Worm (Caenorhabditis elegans) whole organism, young adult: ENCODE measurements around the gene C28D4.18.

ENCODE experiments used
- B0261.1 ChIP-seq: sonication (generic microtip); optimal IDR thresholded peaks from 2 replicates; lab custom pipeline; 2016; ENCODE audit warnings: mild to moderate bottlenecking, missing genetic modification characterization, moderate library complexity, missing compliant biosample characterization
- B0336.3 ChIP-seq: fragments of 200-800 bp; sonication (Bioruptor generic); IDR thresholded peaks from 2 replicates; pipeline ENCODE4 v1.3.6; 2022; ENCODE audit warnings: missing genetic modification characterization, missing compliant biosample characterization
- C06A6.2 ChIP-seq: fragments of 200-800 bp; sonication (Bioruptor generic); conservative IDR thresholded peaks from 2 replicates; pipeline ENCODE4 v1.3.6; 2022; ENCODE audit warnings: missing genetic modification characterization, missing compliant biosample characterization
- F33H1.4 ChIP-seq: fragments of 200-800 bp; sonication (Bioruptor generic); IDR thresholded peaks from 2 replicates; pipeline ENCODE4 v1.3.6; 2022; ENCODE audit warnings: missing genetic modification reagents, missing genetic modification characterization, missing compliant biosample characterization
- F52B5.7 ChIP-seq: sonication (generic microtip); optimal IDR thresholded peaks from 2 replicates; lab custom pipeline; 2016; ENCODE audit warnings: mild to moderate bottlenecking, missing genetic modification characterization, missing compliant biosample characterization
- K12H6.12 ChIP-seq: fragments of 200-800 bp; sonication (Bioruptor generic); optimal IDR thresholded peaks from 2 replicates; lab custom pipeline; 2018; ENCODE audit warnings: mild to moderate bottlenecking, missing genetic modification characterization, missing compliant biosample characterization
- Y67H2A.10 ChIP-seq: fragments of 200-800 bp; sonication (Bioruptor generic); conservative IDR thresholded peaks from 2 replicates; pipeline ENCODE4 v1.3.6; 2022; ENCODE audit warnings: missing genetic modification reagents, missing genetic modification characterization, missing compliant biosample characterization
- Y95B8A.8 ChIP-seq: fragments of 200-800 bp; sonication (Bioruptor generic); IDR thresholded peaks from 2 replicates; pipeline ENCODE4 v1.3.6; 2022; ENCODE audit warnings: missing genetic modification reagents, missing genetic modification characterization, missing compliant biosample characterization
- ZK185.1 ChIP-seq: sonication (generic microtip); optimal IDR thresholded peaks from 2 replicates; lab custom pipeline; 2016; ENCODE audit warnings: mild to moderate bottlenecking, missing genetic modification characterization, missing compliant biosample characterization; ENCODE audit not compliant: poor library complexity, severe bottlenecking
- ama-1 ChIP-seq, 3 experiments: fragments of 150-350 bp in 1 of 3; sonication (generic microtip) in 2 of 3; optimal IDR thresholded peaks; 2 replicates each; lab custom pipeline; 2014 to 2018; ENCODE audit warnings: missing biosample characterization in 2 of 3, missing genetic modification characterization in 2 of 3, missing genetic modification reagents in 2 of 3
- aptf-3 ChIP-seq: fragments of 200-800 bp; sonication (Bioruptor generic); IDR thresholded peaks from 2 replicates; pipeline ENCODE4 v1.3.6; 2022; ENCODE audit warnings: missing genetic modification characterization, missing compliant biosample characterization
- atf-7 ChIP-seq: sonication (generic microtip); optimal IDR thresholded peaks from 2 replicates; lab custom pipeline; 2017; ENCODE audit warnings: mild to moderate bottlenecking, missing genetic modification characterization, missing compliant biosample characterization
- attf-5 ChIP-seq: fragments of 200-800 bp; sonication (Bioruptor generic); optimal IDR thresholded peaks from 2 replicates; lab custom pipeline; 2018; ENCODE audit warnings: mild to moderate bottlenecking, missing genetic modification characterization, missing compliant biosample characterization
- attf-6 ChIP-seq: fragments of 200-800 bp; sonication (Bioruptor generic); IDR thresholded peaks from 2 replicates; pipeline ENCODE4 v1.3.6; 2022; ENCODE audit warnings: missing genetic modification reagents, missing genetic modification characterization, missing compliant biosample characterization
- bed-1 ChIP-seq: fragments of 200-800 bp; sonication (Bioruptor generic); IDR thresholded peaks from 2 replicates; pipeline ENCODE4 v1.3.6; 2022; ENCODE audit warnings: missing genetic modification reagents, missing genetic modification characterization, missing compliant biosample characterization
- bed-2 ChIP-seq: fragments of 200-800 bp; sonication (Bioruptor generic); IDR thresholded peaks from 2 replicates; pipeline ENCODE4 v1.3.6; 2022; ENCODE audit warnings: missing genetic modification reagents, missing genetic modification characterization, missing compliant biosample characterization
- cebp-1 ChIP-seq, 2 experiments: fragments of 200-800 bp in 1 of 2; sonication (Bioruptor generic) in 1 of 2; sonication (generic microtip) in 1 of 2; IDR thresholded peaks in 1 of 2; optimal IDR thresholded peaks in 1 of 2; 2 replicates each; pipeline versions ENCODE4 v1.3.6 to Lab custom; 2017 to 2022; ENCODE audit warnings: missing compliant biosample characterization in 2 of 2, missing genetic modification characterization in 2 of 2, mild to moderate bottlenecking in 1 of 2, missing genetic modification reagents in 1 of 2, moderate library complexity in 1 of 2
- cebp-2 ChIP-seq: fragments of 200-800 bp; sonication (Bioruptor generic); IDR thresholded peaks from 2 replicates; pipeline ENCODE4 v1.3.6; 2022; ENCODE audit warnings: missing genetic modification characterization, missing compliant biosample characterization
- dpff-1 ChIP-seq: sonication (generic microtip); optimal IDR thresholded peaks from 2 replicates; lab custom pipeline; 2017; ENCODE audit warnings: mild to moderate bottlenecking, missing genetic modification characterization, missing compliant biosample characterization
- egrh-3 ChIP-seq: fragments of 200-800 bp; sonication (Bioruptor generic); IDR thresholded peaks from 2 replicates; pipeline ENCODE4 v1.3.6; 2022; ENCODE audit warnings: missing genetic modification reagents, missing genetic modification characterization, missing compliant biosample characterization
- fkh-3 ChIP-seq: sonication (generic microtip); optimal IDR thresholded peaks from 2 replicates; lab custom pipeline; 2016; ENCODE audit warnings: mild to moderate bottlenecking, missing genetic modification characterization, missing compliant biosample characterization
- gei-17 ChIP-seq: fragments of 200-800 bp; sonication (Bioruptor generic); optimal IDR thresholded peaks from 2 replicates; lab custom pipeline; 2018; ENCODE audit warnings: mild to moderate bottlenecking, missing genetic modification characterization, missing compliant biosample characterization
- him-1 ChIP-seq: sonication (generic microtip); optimal IDR thresholded peaks from 2 replicates; lab custom pipeline; 2016; ENCODE audit warnings: missing genotype, missing genetic modification reagents, missing genetic modification characterization, missing compliant biosample characterization
- hmg-1.2 ChIP-seq: fragments of 200-800 bp; sonication (Bioruptor generic); IDR thresholded peaks from 2 replicates; pipeline ENCODE4 v1.3.6; 2022; ENCODE audit warnings: missing genetic modification reagents, missing genetic modification characterization, missing compliant biosample characterization
- let-526 ChIP-seq: fragments of 200-800 bp; sonication (Bioruptor generic); IDR thresholded peaks from 2 replicates; pipeline ENCODE4 v1.3.6; 2022; ENCODE audit warnings: missing genetic modification reagents, missing genetic modification characterization, missing compliant biosample characterization
- lin-40 ChIP-seq: sonication (generic microtip); optimal IDR thresholded peaks from 2 replicates; lab custom pipeline; 2016; ENCODE audit warnings: missing genetic modification characterization, mild to moderate bottlenecking, missing compliant biosample characterization, missing genotype, missing genetic modification reagents
- lsy-27 ChIP-seq: sonication (generic microtip); optimal IDR thresholded peaks from 2 replicates; lab custom pipeline; 2017; ENCODE audit warnings: missing genetic modification characterization, mild to moderate bottlenecking, missing compliant biosample characterization, antibody characterized with exemption, missing genotype, borderline replicate concordance; ENCODE audit not compliant: insufficient read depth
- madf-10 ChIP-seq: sonication (generic microtip); optimal IDR thresholded peaks from 2 replicates; lab custom pipeline; 2016; ENCODE audit warnings: mild to moderate bottlenecking, missing genetic modification characterization, missing compliant biosample characterization
- madf-3 ChIP-seq: fragments of 200-800 bp; sonication (Bioruptor generic); IDR thresholded peaks from 2 replicates; pipeline ENCODE4 v1.3.6; 2022; ENCODE audit warnings: missing genetic modification reagents, missing genetic modification characterization, missing compliant biosample characterization
- madf-6 ChIP-seq: fragments of 200-800 bp; sonication (Bioruptor generic); IDR thresholded peaks from 2 replicates; pipeline ENCODE4 v1.3.6; 2022; ENCODE audit warnings: missing genetic modification reagents, missing genetic modification characterization, missing compliant biosample characterization
- mcd-1 ChIP-seq: fragments of 200-800 bp; sonication (Bioruptor generic); IDR thresholded peaks from 2 replicates; pipeline ENCODE4 v1.3.6; 2022; ENCODE audit warnings: missing genetic modification reagents, missing genetic modification characterization, missing compliant biosample characterization
- nfya-2 ChIP-seq: fragments of 200-800 bp; sonication (Bioruptor generic); IDR thresholded peaks from 2 replicates; pipeline ENCODE4 v1.3.6; 2022; ENCODE audit warnings: missing genetic modification reagents, missing genetic modification characterization, missing compliant biosample characterization
- nhr-179 ChIP-seq: sonication (generic microtip); optimal IDR thresholded peaks from 2 replicates; lab custom pipeline; 2016; ENCODE audit warnings: mild to moderate bottlenecking, missing genetic modification characterization, missing compliant biosample characterization
- sdz-38 ChIP-seq: sonication (generic microtip); optimal IDR thresholded peaks from 2 replicates; lab custom pipeline; 2016; ENCODE audit warnings: missing genotype, missing genetic modification characterization, missing compliant biosample characterization
- sea-2 ChIP-seq: fragments of 200-800 bp; sonication (Bioruptor generic); IDR thresholded peaks from 2 replicates; pipeline ENCODE4 v1.3.6; 2022; ENCODE audit warnings: missing genetic modification characterization, missing compliant biosample characterization
- snpc-1.1 ChIP-seq: sonication (generic microtip); optimal IDR thresholded peaks from 2 replicates; lab custom pipeline; 2017; ENCODE audit warnings: missing genetic modification characterization, mild to moderate bottlenecking, missing compliant biosample characterization, antibody characterized with exemption, moderate library complexity, missing genotype, missing genetic modification reagents; ENCODE audit not compliant: insufficient read depth
- sptf-2 ChIP-seq: fragments of 200-800 bp; sonication (Bioruptor generic); optimal IDR thresholded peaks from 2 replicates; lab custom pipeline; 2018; ENCODE audit warnings: mild to moderate bottlenecking, missing genetic modification characterization, missing compliant biosample characterization
- unc-62 ChIP-seq: fragments of 150-350 bp; optimal IDR thresholded peaks from 2 replicates; lab custom pipeline; 2014; ENCODE audit warnings: missing biosample characterization, missing genetic modification reagents, missing genetic modification characterization
- zfh-2 ChIP-seq: fragments of 200-800 bp; sonication (Bioruptor generic); conservative IDR thresholded peaks from 2 replicates; pipeline ENCODE4 v1.3.6; 2022; ENCODE audit warnings: missing genetic modification reagents, missing genetic modification characterization, missing compliant biosample characterization
- ztf-26 ChIP-seq: sonication (generic microtip); optimal IDR thresholded peaks from 2 replicates; lab custom pipeline; 2017; ENCODE audit warnings: missing genetic modification characterization, missing compliant biosample characterization

The C28D4.18 gene

DNA sequence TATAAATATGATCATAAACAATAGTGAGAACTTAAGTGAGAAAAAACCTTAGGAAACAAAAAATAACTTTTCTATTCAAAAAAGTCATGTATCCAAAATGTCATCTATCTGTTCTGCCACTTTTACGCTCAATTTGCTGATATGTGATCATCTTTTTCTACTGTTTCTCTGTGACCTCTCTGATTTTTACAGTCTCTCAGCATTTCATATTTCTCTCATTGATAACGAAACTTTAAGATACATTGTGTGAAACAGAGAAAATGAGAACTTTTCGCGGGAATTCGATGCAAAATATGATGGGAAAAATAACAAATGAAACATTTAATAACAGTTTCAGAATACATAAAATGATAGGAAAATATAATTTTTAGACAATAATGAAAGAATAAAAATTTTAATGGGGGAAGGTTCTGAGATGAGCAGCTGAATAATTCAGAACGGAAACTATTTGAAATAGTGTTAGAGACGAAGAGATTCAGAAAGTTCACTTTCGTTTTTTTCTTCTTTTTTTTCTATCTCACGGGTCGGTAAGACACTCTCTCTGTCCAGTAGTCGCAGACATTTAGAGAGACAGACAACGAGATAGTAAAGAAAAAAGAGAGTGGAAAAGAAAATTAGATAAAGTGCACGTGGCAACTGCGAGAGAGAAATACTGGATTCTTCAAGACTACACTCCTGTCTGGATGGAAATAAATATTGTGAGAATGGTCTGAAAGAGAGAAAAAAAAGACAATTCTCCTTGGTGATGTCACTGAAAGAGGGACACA lies 47.7 kb upstream of the C28D4.18 start (continued):
- TF ChIP-seq madf-6 (GFP tag; lab: Robert Waterston, UW) (no peak), attf-6 (no peak), aptf-3 (GFP tag; lab: Robert Waterston, UW) (no peak), atf-7 (tag; lab: Kevin White, UChicago) (no peak), madf-3 (no peak), cebp-2 (GFP tag; lab: Robert Waterston, UW) (no peak), lin-40 (peak; percentile 80), dpff-1 (no peak), F33H1.4 (no peak), B0336.3 (GFP tag; lab: Robert Waterston, UW) (no peak), gei-17 (GFP tag; lab: Kevin White, UChicago) (no peak), lsy-27 (no peak), egrh-3 (GFP tag; lab: Robert Waterston, UW) (no peak), cebp-1 (GFP tag; IDR thresholded peaks at IDR 0.05; lab: Robert Waterston, UW) (peak; percentile 28; the same call in 1 of the 2 replicates), cebp-1 (tag; optimal IDR thresholded peaks at IDR 0.05; lab: Kevin White, UChicago) (peak; percentile 64), K12H6.12 (tag; lab: Kevin White, UChicago) (peak; percentile 29), hmg-1.2 (GFP tag; lab: Robert Waterston, UW) (peak; percentile 80), bed-1 (GFP tag; lab: Robert Waterston, UW) (no peak), madf-10 (tag; lab: Kevin White, UChicago) (no peak), ama-1 (optimal IDR thresholded peaks at IDR 0.05; lab: Kevin White, UChicago) (no peak), ama-1 (GFP tag; optimal IDR thresholded peaks at IDR 0.05; lab: Kevin White, UChicago) (no peak), sea-2 (GFP tag; lab: Robert Waterston, UW) (no peak), unc-62 (GFP tag; lab: Kevin White, UChicago) (no peak), fkh-3 (tag; lab: Kevin White, UChicago) (no peak), zfh-2 (no peak), let-526 (GFP tag; lab: Robert Waterston, UW) (no peak), sdz-38 (tag; lab: Kevin White, UChicago) (no peak), ztf-26 (tag; lab: Kevin White, UChicago) (no peak), snpc-1.1 (tag; lab: Kevin White, UChicago) (no peak), Y67H2A.10 (GFP tag; lab: Robert Waterston, UW) (no peak), Y95B8A.8 (GFP tag; lab: Robert Waterston, UW) (no peak), mcd-1 (GFP tag; lab: Robert Waterston, UW) (no peak), F52B5.7 (tag; lab: Kevin White, UChicago) (no peak), sptf-2 (GFP tag; lab: Kevin White, UChicago) (no peak), bed-2 (GFP tag; lab: Robert Waterston, UW) (no peak), C06A6.2 (GFP tag; lab: Robert Waterston, UW) (peak; percentile 62), attf-5 (GFP tag; lab: Kevin White, UChicago) (peak; percentile 68), nhr-179 (tag; lab: Kevin White, UChicago) (no peak)

DNA sequence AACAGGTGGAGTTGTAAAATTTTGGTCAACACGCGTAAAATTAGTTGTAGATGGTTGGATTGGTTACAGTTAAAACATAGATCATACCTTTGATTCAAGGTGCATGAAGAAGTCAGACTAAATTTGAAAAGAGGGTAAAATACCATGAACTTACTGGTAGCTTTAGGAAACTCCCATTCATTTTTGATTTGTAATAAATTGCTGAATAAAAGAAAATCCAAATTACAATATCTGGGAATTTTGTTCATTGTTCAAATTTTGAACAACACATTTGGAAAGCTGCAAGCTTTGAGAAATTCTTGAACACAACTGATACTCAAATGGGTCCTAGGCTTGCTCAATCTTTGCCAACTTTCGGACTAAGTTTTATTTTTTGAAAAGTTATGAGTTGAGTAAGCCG lies 47.1 kb upstream of the C28D4.18 start:
- TF ChIP-seq nfya-2 (GFP tag; lab: Robert Waterston, UW) (no peak), ZK185.1 (no peak), B0261.1 (tag; lab: Kevin White, UChicago) (no peak), him-1 (tag; lab: Kevin White, UChicago) (no peak)
